Worm (Caenorhabditis elegans): ENCODE data around the gene degl-2.

The degl-2 gene

ce11 chrIV:9673206-9673605 is 29.9 kb downstream of the degl-2 start:
- TF ChIP-seq blmp-1 (tag; optimal IDR thresholded peaks at IDR 0.05) (peak; percentile 30), ces-1 (GFP tag; optimal IDR thresholded peaks at IDR 0.05) (no peak), nhr-85 (tag) (peak; percentile 59)

- no peak for TF ChIP-seq pax-3 (tag; optimal IDR thresholded peaks at IDR 0.05)
- TF ChIP-seq dsc-1 (tag; optimal IDR thresholded peaks at IDR 0.05): peak; percentile 65
- peak; percentile 86 for TF ChIP-seq fkh-8 (tag; optimal IDR thresholded peaks at IDR 0.05)
- no peak for TF ChIP-seq blmp-1 (tag; optimal IDR thresholded peaks at IDR 0.05)
- TF ChIP-seq pag-3 (tag; optimal IDR thresholded peaks at IDR 0.05; ENCODE audit: borderline replicate concordance, insufficient read depth): no peak
- TF ChIP-seq sup-37 (GFP tag; optimal IDR thresholded peaks at IDR 0.05): no peak
- TF ChIP-seq zip-4 (GFP tag; optimal IDR thresholded peaks at IDR 0.05): no peak
- TF ChIP-seq ceh-8 (GFP tag; optimal IDR thresholded peaks at IDR 0.05): no peak
- peak; percentile 60 for TF ChIP-seq nhr-71 (tag; optimal IDR thresholded peaks at IDR 0.05)
- TF ChIP-seq fkh-4 (tag; optimal IDR thresholded peaks at IDR 0.05; ENCODE audit: borderline replicate concordance): no peak
- TF ChIP-seq hlh-17 (GFP tag; optimal IDR thresholded peaks at IDR 0.05; ENCODE audit: borderline replicate concordance): no peak
- TF ChIP-seq unc-130 (tag; optimal IDR thresholded peaks at IDR 0.05): no peak
- no peak for TF ChIP-seq sptf-1 (tag; optimal IDR thresholded peaks at IDR 0.05)
- TF ChIP-seq unc-86 (tag; optimal IDR thresholded peaks at IDR 0.05): no peak
- TF ChIP-seq Y116A8C.19 (tag; optimal IDR thresholded peaks at IDR 0.05; ENCODE audit: borderline replicate concordance): no peak
- peak; percentile 53 for TF ChIP-seq lin-14 (GFP tag; optimal IDR thresholded peaks at IDR 0.05)
- TF ChIP-seq egl-13 (tag; optimal IDR thresholded peaks at IDR 0.05): peak; percentile 38
- TF ChIP-seq nhr-85 (tag): peak; percentile 82
- no peak for TF ChIP-seq lin-35 (GFP tag; optimal IDR thresholded peaks at IDR 0.05)
- TF ChIP-seq nhr-20 (tag; optimal IDR thresholded peaks at IDR 0.05): peak; percentile 87
- peak; percentile 42 for TF ChIP-seq nhr-47 (tag; optimal IDR thresholded peaks at IDR 0.05)
- no peak for TF ChIP-seq hlh-4 (tag; optimal IDR thresholded peaks at IDR 0.05)
- peak; percentile 34 for TF ChIP-seq sox-4 (tag; optimal IDR thresholded peaks at IDR 0.05)
- TF ChIP-seq fkh-10 (GFP tag; optimal IDR thresholded peaks at IDR 0.05): peak; percentile 57
- TF ChIP-seq vab-15 (tag; optimal IDR thresholded peaks at IDR 0.05): no peak
- no peak for TF ChIP-seq C04F5.9 (tag; optimal IDR thresholded peaks at IDR 0.05)
- TF ChIP-seq ztf-4 (tag; optimal IDR thresholded peaks at IDR 0.05): no peak
Measured at ce11 chrIV:9673683-9674336, 30.5 kb downstream of the degl-2 start.

ce11 chrIV:9675572-9675971 is 32.3 kb downstream of the degl-2 start, which contains the start of gene nhr-34:
Gene nhr-34, minus strand, starts transcription at chrIV:9675672.
- TF ChIP-seq rnt-1 (tag; optimal IDR thresholded peaks at IDR 0.05) (no peak), C16A3.4 (tag; optimal IDR thresholded peaks at IDR 0.05) (no peak), lin-14 (GFP tag; optimal IDR thresholded peaks at IDR 0.05) (peak; percentile 19), lsy-2 (tag; optimal IDR thresholded peaks at IDR 0.05) (peak in 1 of 2 experiments; percentile 10), blmp-1 (tag; optimal IDR thresholded peaks at IDR 0.05) (peak; percentile 8)

ce11 chrIV:9676535-9676934 is 33.2 kb downstream of the degl-2 start:
- TF ChIP-seq nhr-90 (tag; optimal IDR thresholded peaks at IDR 0.05; ENCODE audit: poor library complexity): peak; percentile 38
- no peak for TF ChIP-seq fkh-8 (tag; optimal IDR thresholded peaks at IDR 0.05)
- peak; percentile 63 for TF ChIP-seq nhr-20 (tag; optimal IDR thresholded peaks at IDR 0.05)
- no peak for TF ChIP-seq ceh-8 (GFP tag; optimal IDR thresholded peaks at IDR 0.05)
- peak; percentile 24 for TF ChIP-seq lin-14 (GFP tag; optimal IDR thresholded peaks at IDR 0.05)
- TF ChIP-seq dpl-1 (GFP tag; optimal IDR thresholded peaks at IDR 0.05): no peak
- TF ChIP-seq efl-1 (optimal IDR thresholded peaks at IDR 0.05): no peak
- peak in 1 of 2 experiments; percentile 33 for TF ChIP-seq efl-1 (GFP tag; optimal IDR thresholded peaks at IDR 0.05 in 1 of 2)
- peak; percentile 0 for TF ChIP-seq snu-23 (GFP tag; optimal IDR thresholded peaks at IDR 0.05)
- no peak for TF ChIP-seq pqm-1 (tag; optimal IDR thresholded peaks at IDR 0.05)
- no peak for TF ChIP-seq hlh-17 (GFP tag; optimal IDR thresholded peaks at IDR 0.05; ENCODE audit: borderline replicate concordance)
- peak; percentile 63 for TF ChIP-seq nhr-85 (tag)
- TF ChIP-seq grh-1 (GFP tag; IDR thresholded peaks at IDR 0.05): no peak
- no peak for TF ChIP-seq C16A3.4 (tag; optimal IDR thresholded peaks at IDR 0.05)
- TF ChIP-seq alr-1 (tag; optimal IDR thresholded peaks at IDR 0.05; ENCODE audit: borderline replicate concordance): no peak
- no peak for TF ChIP-seq lin-39 (tag; optimal IDR thresholded peaks at IDR 0.05)
- no peak for TF ChIP-seq nhr-28 (tag; optimal IDR thresholded peaks at IDR 0.05)
- no peak for TF ChIP-seq ama-1 (optimal IDR thresholded peaks at IDR 0.05)
- TF ChIP-seq nhr-84 (tag; optimal IDR thresholded peaks at IDR 0.05): no peak
- peak in 1 of 2 experiments; percentile 58 for TF ChIP-seq lin-35 (GFP tag; optimal IDR thresholded peaks at IDR 0.05)
- no peak for TF ChIP-seq unc-98 (GFP tag; IDR thresholded peaks at IDR 0.05)
- TF ChIP-seq ceh-82 (tag; optimal IDR thresholded peaks at IDR 0.05): no peak
- peak; percentile 7; the same call in 1 of the 2 replicates for TF ChIP-seq ceh-88 (GFP tag; IDR thresholded peaks at IDR 0.05)
